Worm (Caenorhabditis elegans) whole organism, mixed stage, embryonic: ENCODE data around the gene T22B2.1.

Source experiments
- ces-1 ChIP-seq: fragments of 150-350 bp; optimal IDR thresholded peaks from 2 replicates; lab custom pipeline; 2014; ENCODE audit warnings: missing biosample characterization, missing genetic modification reagents, missing genetic modification characterization
- flh-1 ChIP-seq: fragments of 200-800 bp; sonication (Bioruptor generic); optimal IDR thresholded peaks from 2 replicates; lab custom pipeline; 2018; ENCODE audit warnings: mild to moderate bottlenecking, missing genetic modification characterization, moderate library complexity, missing compliant biosample characterization
- nhr-76 ChIP-seq: sonication (generic microtip); optimal IDR thresholded peaks from 2 replicates; lab custom pipeline; 2017; ENCODE audit warnings: missing biosample characterization, missing genetic modification characterization

ce11 chrX:3898255-3899177 lies 27.4 kb upstream of the T22B2.1 start:
- TF ChIP-seq nhr-76 (tag; lab: Kevin White, UChicago), result no peak
- no peak for TF ChIP-seq ces-1 (GFP tag; lab: Kevin White, UChicago)
- no peak for TF ChIP-seq flh-1 (GFP tag; lab: Kevin White, UChicago)
